Worm (Caenorhabditis elegans): ENCODE measurements around the gene Y60A9A.1.

Y60A9A.1 gene

ce11 chrX:14335621-14336020 lies 41.4 kb downstream of the Y60A9A.1 start:
- no peak for TF ChIP-seq jun-1 (tag; optimal IDR thresholded peaks at IDR 0.05)
- no peak for TF ChIP-seq egl-27 (tag; optimal IDR thresholded peaks at IDR 0.05)
- peak; percentile 10 for TF ChIP-seq pha-4 (tag; optimal IDR thresholded peaks at IDR 0.05)
- TF ChIP-seq ztf-4 (tag; optimal IDR thresholded peaks at IDR 0.05) = no peak
- no peak for TF ChIP-seq nhr-237 (tag; optimal IDR thresholded peaks at IDR 0.05)
- no peak for TF ChIP-seq ceh-16 (tag; optimal IDR thresholded peaks at IDR 0.05)
- no peak for TF ChIP-seq pqm-1 (tag; optimal IDR thresholded peaks at IDR 0.05)
- TF ChIP-seq sea-2 (GFP tag; optimal IDR thresholded peaks at IDR 0.05) = no peak

ce11 chrX:14335220-14335619 lies 41.8 kb downstream of the Y60A9A.1 start, which contains the start of gene K04G11.1:
TSS of gene K04G11.1 (plus strand) at chrX:14335520.
- TF ChIP-seq tbx-2 (tag; optimal IDR thresholded peaks at IDR 0.05) = no peak
- TF ChIP-seq nhr-12 (tag; optimal IDR thresholded peaks at IDR 0.05) = no peak
- no peak for TF ChIP-seq nhr-77 (tag; optimal IDR thresholded peaks at IDR 0.05)
- no peak for TF ChIP-seq nhr-28 (tag; optimal IDR thresholded peaks at IDR 0.05)
- no peak for TF ChIP-seq ama-1 (optimal IDR thresholded peaks at IDR 0.05)
- no peak for TF ChIP-seq ceh-16 (tag; optimal IDR thresholded peaks at IDR 0.05)
- TF ChIP-seq nhr-11 (tag; optimal IDR thresholded peaks at IDR 0.05) = no peak
- no peak for TF ChIP-seq nhr-25 (tag; optimal IDR thresholded peaks at IDR 0.05)
- no peak for TF ChIP-seq mml-1 (tag; optimal IDR thresholded peaks at IDR 0.05)
- TF ChIP-seq nhr-76 (tag; optimal IDR thresholded peaks at IDR 0.05) = no peak
- no peak for TF ChIP-seq egl-5 (tag; optimal IDR thresholded peaks at IDR 0.05)
- no peak for TF ChIP-seq lsy-12 (tag; optimal IDR thresholded peaks at IDR 0.05)
- no peak for TF ChIP-seq daf-12 (tag; optimal IDR thresholded peaks at IDR 0.05)
- no peak for TF ChIP-seq snpc-4 (tag; optimal IDR thresholded peaks at IDR 0.05)
- no peak for TF ChIP-seq skn-1 (tag; optimal IDR thresholded peaks at IDR 0.05)

- TF ChIP-seq jun-1 (tag; optimal IDR thresholded peaks at IDR 0.05) = no peak
- TF ChIP-seq nfya-1 (tag; optimal IDR thresholded peaks at IDR 0.05; ENCODE audit: insufficient read depth) = peak; percentile 84
- TF ChIP-seq sea-2 (GFP tag; optimal IDR thresholded peaks at IDR 0.05) = no peak
- no peak for TF ChIP-seq ztf-4 (tag; optimal IDR thresholded peaks at IDR 0.05)
- TF ChIP-seq nhr-25 (tag; optimal IDR thresholded peaks at IDR 0.05) = peak; percentile 90
- TF ChIP-seq fkh-10 (GFP tag; optimal IDR thresholded peaks at IDR 0.05) = no peak
- TF ChIP-seq lin-15B (tag; optimal IDR thresholded peaks at IDR 0.05) = no peak
- TF ChIP-seq fkh-2 (tag; optimal IDR thresholded peaks at IDR 0.05) = no peak
- TF ChIP-seq nhr-237 (tag; optimal IDR thresholded peaks at IDR 0.05) = no peak
- TF ChIP-seq egl-5 (tag; optimal IDR thresholded peaks at IDR 0.05) = no peak
- no peak for TF ChIP-seq nhr-76 (tag; optimal IDR thresholded peaks at IDR 0.05)
- TF ChIP-seq aly-2 (tag; optimal IDR thresholded peaks at IDR 0.05) = no peak
- peak; percentile 47 for TF ChIP-seq nhr-23 (tag; optimal IDR thresholded peaks at IDR 0.05)
- TF ChIP-seq fos-1 (tag; optimal IDR thresholded peaks at IDR 0.05) = no peak
- no peak for TF ChIP-seq elt-3 (tag; optimal IDR thresholded peaks at IDR 0.05)
- TF ChIP-seq ceh-16 (tag; optimal IDR thresholded peaks at IDR 0.05) = no peak
- TF ChIP-seq zag-1 (tag; optimal IDR thresholded peaks at IDR 0.05) = no peak
- TF ChIP-seq pqm-1 (tag; optimal IDR thresholded peaks at IDR 0.05) = no peak
- peak; percentile 34 for TF ChIP-seq daf-12 (tag; optimal IDR thresholded peaks at IDR 0.05)
- no peak for TF ChIP-seq nhr-77 (tag; optimal IDR thresholded peaks at IDR 0.05)
- TF ChIP-seq tbx-2 (tag; optimal IDR thresholded peaks at IDR 0.05) = no peak
- no peak for TF ChIP-seq lin-39 (tag; optimal IDR thresholded peaks at IDR 0.05)
- TF ChIP-seq mdl-1 (tag; optimal IDR thresholded peaks at IDR 0.05) = no peak
- TF ChIP-seq nhr-67 (tag; optimal IDR thresholded peaks at IDR 0.05) = no peak
Observed at ce11 chrX:14334151-14334550, 42.9 kb downstream of the Y60A9A.1 start.

- TF ChIP-seq lin-15B (tag; optimal IDR thresholded peaks at IDR 0.05) (no peak), egl-27 (tag; optimal IDR thresholded peaks at IDR 0.05) (no peak), fkh-10 (GFP tag; optimal IDR thresholded peaks at IDR 0.05) (no peak), nhr-25 (tag; optimal IDR thresholded peaks at IDR 0.05) (no peak), nhr-77 (tag; optimal IDR thresholded peaks at IDR 0.05) (no peak), egl-5 (tag; optimal IDR thresholded peaks at IDR 0.05) (peak; percentile 1), lin-39 (tag; optimal IDR thresholded peaks at IDR 0.05) (no peak)
Observed at ce11 chrX:14329348-14329747, 47.7 kb downstream of the Y60A9A.1 start.

- no peak for TF ChIP-seq ama-1 (optimal IDR thresholded peaks at IDR 0.05)
- no peak for TF ChIP-seq unc-62 (GFP tag; optimal IDR thresholded peaks at IDR 0.05)
- TF ChIP-seq hmg-11 (tag; optimal IDR thresholded peaks at IDR 0.05) = no peak
- TF ChIP-seq mml-1 (tag; optimal IDR thresholded peaks at IDR 0.05) = no peak
- no peak for TF ChIP-seq lin-15B (tag; optimal IDR thresholded peaks at IDR 0.05)
- TF ChIP-seq eor-1 (tag; optimal IDR thresholded peaks at IDR 0.05) = no peak
- TF ChIP-seq nfya-1 (tag; optimal IDR thresholded peaks at IDR 0.05; ENCODE audit: insufficient read depth) = no peak
Observed at ce11 chrX:14327398-14327797, 49.7 kb downstream of the Y60A9A.1 start, which contains the start of gene C11H1.7. TSS of gene C11H1.7 (plus strand) at chrX:14327409.
